Worm (Caenorhabditis elegans) whole organism, young adult: ENCODE measurements around the gene F49C5.11.
A peak's percentile ranks its signal among the peaks of the same experiment; 100 is the strongest.
"Not testable (repeated sequence)": the region's sequence is repeated elsewhere in the genome, so short reads cannot be mapped to it uniquely, and the experiment has no call there.

ENCODE experiments used
- B0019.2 ChIP-seq: fragments of 200-800 bp; sonication (Bioruptor generic); conservative IDR thresholded peaks from 2 replicates; pipeline ENCODE4 v1.3.6; 2022; ENCODE audit warnings: missing genetic modification reagents, missing genetic modification characterization, missing compliant biosample characterization
- B0261.1 ChIP-seq: sonication (generic microtip); optimal IDR thresholded peaks from 2 replicates; lab custom pipeline; 2016; ENCODE audit warnings: mild to moderate bottlenecking, missing genetic modification characterization, moderate library complexity, missing compliant biosample characterization
- B0336.3 ChIP-seq: fragments of 200-800 bp; sonication (Bioruptor generic); IDR thresholded peaks from 2 replicates; pipeline ENCODE4 v1.3.6; 2022; ENCODE audit warnings: missing genetic modification characterization, missing compliant biosample characterization
- C06A6.2 ChIP-seq: fragments of 200-800 bp; sonication (Bioruptor generic); conservative IDR thresholded peaks from 2 replicates; pipeline ENCODE4 v1.3.6; 2022; ENCODE audit warnings: missing genetic modification characterization, missing compliant biosample characterization
- F22D6.2 ChIP-seq: sonication (generic microtip); optimal IDR thresholded peaks from 2 replicates; lab custom pipeline; 2016; ENCODE audit warnings: mild to moderate bottlenecking, missing genetic modification characterization, missing compliant biosample characterization
- F23B12.7 ChIP-seq: sonication (generic microtip); optimal IDR thresholded peaks from 2 replicates; lab custom pipeline; 2017; ENCODE audit warnings: missing genetic modification characterization, mild to moderate bottlenecking, missing compliant biosample characterization, antibody characterized with exemption, moderate library complexity; ENCODE audit not compliant: insufficient read depth
- F49E8.2 ChIP-seq: sonication (generic microtip); optimal IDR thresholded peaks from 3 replicates; lab custom pipeline; 2017; ENCODE audit warnings: missing genetic modification characterization, mild to moderate bottlenecking, missing compliant biosample characterization, antibody characterized with exemption, moderate library complexity; ENCODE audit not compliant: insufficient read depth
- T26A5.8 ChIP-seq: sonication (generic microtip); optimal IDR thresholded peaks from 2 replicates; lab custom pipeline; 2016; ENCODE audit warnings: missing genetic modification characterization, missing compliant biosample characterization
- Y53F4B.3 ChIP-seq: fragments of 200-800 bp; sonication (Bioruptor generic); IDR thresholded peaks from 2 replicates; pipeline ENCODE4 v1.3.6; 2022; ENCODE audit warnings: missing genetic modification reagents, missing genetic modification characterization, missing compliant biosample characterization
- Y56A3A.18 ChIP-seq: fragments of 200-800 bp; sonication (Bioruptor generic); IDR thresholded peaks from 2 replicates; pipeline ENCODE4 v1.3.6; 2022; ENCODE audit warnings: missing genetic modification reagents, missing genetic modification characterization, missing compliant biosample characterization
- Y67H2A.10 ChIP-seq: fragments of 200-800 bp; sonication (Bioruptor generic); conservative IDR thresholded peaks from 2 replicates; pipeline ENCODE4 v1.3.6; 2022; ENCODE audit warnings: missing genetic modification reagents, missing genetic modification characterization, missing compliant biosample characterization
- atf-7 ChIP-seq: sonication (generic microtip); optimal IDR thresholded peaks from 2 replicates; lab custom pipeline; 2017; ENCODE audit warnings: mild to moderate bottlenecking, missing genetic modification characterization, missing compliant biosample characterization
- attf-3 ChIP-seq: fragments of 200-800 bp; sonication (Bioruptor generic); conservative IDR thresholded peaks from 2 replicates; pipeline ENCODE4 v1.3.6; 2022; ENCODE audit warnings: missing genetic modification reagents, missing genetic modification characterization, missing compliant biosample characterization
- ccch-3 ChIP-seq: fragments of 200-800 bp; sonication (Bioruptor generic); optimal IDR thresholded peaks from 2 replicates; lab custom pipeline; 2018; ENCODE audit warnings: mild to moderate bottlenecking, missing genetic modification characterization, missing compliant biosample characterization
- ceh-100 ChIP-seq: fragments of 200-800 bp; sonication (Bioruptor generic); IDR thresholded peaks from 2 replicates; pipeline ENCODE4 v1.3.6; 2022; ENCODE audit warnings: missing genetic modification reagents, missing genetic modification characterization, missing compliant biosample characterization
- dox-1 ChIP-seq: fragments of 200-800 bp; sonication (Bioruptor generic); IDR thresholded peaks from 2 replicates; pipeline ENCODE4 v1.3.6; 2022; ENCODE audit warnings: missing genetic modification reagents, missing genetic modification characterization, missing compliant biosample characterization
- dpl-1 ChIP-seq: fragments of 150-350 bp; optimal IDR thresholded peaks from 2 replicates; lab custom pipeline; 2014; ENCODE audit warnings: missing biosample characterization, missing genetic modification reagents, missing genetic modification characterization
- egl-44 ChIP-seq: fragments of 200-800 bp; sonication (Bioruptor generic); IDR thresholded peaks from 2 replicates; pipeline ENCODE4 v1.3.6; 2022; ENCODE audit warnings: missing genetic modification reagents, missing genetic modification characterization, missing compliant biosample characterization
- egrh-3 ChIP-seq: fragments of 200-800 bp; sonication (Bioruptor generic); IDR thresholded peaks from 2 replicates; pipeline ENCODE4 v1.3.6; 2022; ENCODE audit warnings: missing genetic modification reagents, missing genetic modification characterization, missing compliant biosample characterization
- hmg-1.2 ChIP-seq: fragments of 200-800 bp; sonication (Bioruptor generic); IDR thresholded peaks from 2 replicates; pipeline ENCODE4 v1.3.6; 2022; ENCODE audit warnings: missing genetic modification reagents, missing genetic modification characterization, missing compliant biosample characterization
- hrde-1 ChIP-seq: sonication (generic microtip); optimal IDR thresholded peaks from 2 replicates; lab custom pipeline; 2016; ENCODE audit warnings: missing genetic modification characterization, mild to moderate bottlenecking, missing compliant biosample characterization, moderate library complexity, missing genotype, missing genetic modification reagents, borderline replicate concordance
- lin-26 ChIP-seq: fragments of 200-800 bp; sonication (Bioruptor generic); IDR thresholded peaks from 2 replicates; pipeline ENCODE4 v1.3.6; 2022; ENCODE audit warnings: missing genetic modification reagents, missing genetic modification characterization, missing compliant biosample characterization
- lsl-1 ChIP-seq: fragments of 200-800 bp; sonication (Bioruptor generic); optimal IDR thresholded peaks from 2 replicates; lab custom pipeline; 2018; ENCODE audit warnings: mild to moderate bottlenecking, missing genetic modification characterization, moderate library complexity, missing compliant biosample characterization
- madf-10 ChIP-seq: sonication (generic microtip); optimal IDR thresholded peaks from 2 replicates; lab custom pipeline; 2016; ENCODE audit warnings: mild to moderate bottlenecking, missing genetic modification characterization, missing compliant biosample characterization
- madf-8 ChIP-seq: fragments of 200-800 bp; sonication (Bioruptor generic); conservative IDR thresholded peaks from 2 replicates; pipeline ENCODE4 v1.3.6; 2022; ENCODE audit warnings: missing genetic modification reagents, missing genetic modification characterization, missing compliant biosample characterization
- mcd-1 ChIP-seq: fragments of 200-800 bp; sonication (Bioruptor generic); IDR thresholded peaks from 2 replicates; pipeline ENCODE4 v1.3.6; 2022; ENCODE audit warnings: missing genetic modification reagents, missing genetic modification characterization, missing compliant biosample characterization
- mes-4 ChIP-seq: sonication (generic microtip); optimal IDR thresholded peaks from 2 replicates; lab custom pipeline; 2016; ENCODE audit warnings: missing genotype, missing genetic modification characterization, missing compliant biosample characterization
- rcor-1 ChIP-seq: fragments of 200-800 bp; sonication (Bioruptor generic); IDR thresholded peaks from 2 replicates; pipeline ENCODE4 v1.3.6; 2022; ENCODE audit warnings: missing genetic modification reagents, missing genetic modification characterization, missing compliant biosample characterization
- rpc-1 ChIP-seq, 2 experiments: fragments of 150-350 bp in 1 of 2; sonication (generic microtip) in 1 of 2; optimal IDR thresholded peaks; 2 replicates each; lab custom pipeline; 2014 to 2018; ENCODE audit warnings: missing biosample characterization in 1 of 2, missing genetic modification characterization in 1 of 2, missing genetic modification reagents in 1 of 2, missing genotype in 1 of 2
- snpc-1.1 ChIP-seq: sonication (generic microtip); optimal IDR thresholded peaks from 2 replicates; lab custom pipeline; 2017; ENCODE audit warnings: missing genetic modification characterization, mild to moderate bottlenecking, missing compliant biosample characterization, antibody characterized with exemption, moderate library complexity, missing genotype, missing genetic modification reagents; ENCODE audit not compliant: insufficient read depth
- snpc-3.4 ChIP-seq: sonication (generic microtip); optimal IDR thresholded peaks from 2 replicates; lab custom pipeline; 2017; ENCODE audit warnings: missing genetic modification characterization, mild to moderate bottlenecking, missing compliant biosample characterization, antibody characterized with exemption, moderate library complexity, missing genotype, missing genetic modification reagents
- tbp1 ChIP-seq: fragments of 200-800 bp; sonication (Bioruptor generic); optimal IDR thresholded peaks from 2 replicates; lab custom pipeline; 2018; ENCODE audit warnings: mild to moderate bottlenecking, missing genetic modification characterization, missing compliant biosample characterization
- tbx-9 ChIP-seq: sonication (generic microtip); optimal IDR thresholded peaks from 2 replicates; lab custom pipeline; 2016; ENCODE audit warnings: borderline replicate concordance, missing genetic modification characterization, inconsistent platforms, missing compliant biosample characterization
- zfh-2 ChIP-seq: fragments of 200-800 bp; sonication (Bioruptor generic); conservative IDR thresholded peaks from 2 replicates; pipeline ENCODE4 v1.3.6; 2022; ENCODE audit warnings: missing genetic modification reagents, missing genetic modification characterization, missing compliant biosample characterization
- ztf-22 ChIP-seq: fragments of 200-800 bp; sonication (Bioruptor generic); optimal IDR thresholded peaks from 2 replicates; lab custom pipeline; 2018; ENCODE audit warnings: mild to moderate bottlenecking, missing genetic modification characterization, moderate library complexity, missing compliant biosample characterization
- ztf-25 ChIP-seq: fragments of 200-800 bp; sonication (Bioruptor generic); IDR thresholded peaks from 2 replicates; pipeline ENCODE4 v1.3.6; 2022; ENCODE audit warnings: missing genetic modification reagents, missing genetic modification characterization, missing compliant biosample characterization
- ztf-28 ChIP-seq: fragments of 200-800 bp; sonication (Bioruptor generic); IDR thresholded peaks from 2 replicates; pipeline ENCODE4 v1.3.6; 2022; ENCODE audit warnings: missing genetic modification reagents, missing genetic modification characterization, missing compliant biosample characterization

Gene F49C5.11

DNA sequence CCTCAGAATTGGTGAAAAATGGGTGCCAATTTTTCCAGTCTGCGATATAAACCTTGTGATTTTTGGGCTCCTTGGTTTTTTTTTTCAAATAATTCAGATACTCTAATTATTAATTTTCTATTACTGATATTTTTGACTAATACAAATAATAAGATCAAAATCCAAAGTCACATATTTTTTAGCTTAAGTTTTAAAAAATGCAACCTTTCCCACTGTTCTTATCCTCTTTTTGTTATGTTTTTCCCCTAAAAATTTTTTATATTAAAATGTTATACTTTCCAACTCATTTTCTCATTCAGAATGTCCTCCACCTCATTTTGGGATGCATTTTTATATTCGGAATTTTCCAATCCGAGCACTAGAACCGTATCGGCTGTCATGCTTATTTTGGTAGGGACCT is 24.7 kb upstream of the F49C5.11 start, which contains the start of gene srx-120:
TSS of gene srx-120 (plus strand) at position 301 of the 400 bp plus-strand sequence.
- TF ChIP-seq ccch-3 (no peak), tbp1 (GFP tag; lab: Kevin White, UChicago) (no peak), madf-8 (GFP tag; lab: Robert Waterston, UW) (no peak), ztf-28 (GFP tag; lab: Robert Waterston, UW) (no peak), snpc-3.4 (tag; lab: Kevin White, UChicago) (no peak), zfh-2 (GFP tag; lab: Robert Waterston, UW) (no peak), dpl-1 (no peak)
- TF ChIP-seq, all 124 proteins: peak for 0

DNA sequence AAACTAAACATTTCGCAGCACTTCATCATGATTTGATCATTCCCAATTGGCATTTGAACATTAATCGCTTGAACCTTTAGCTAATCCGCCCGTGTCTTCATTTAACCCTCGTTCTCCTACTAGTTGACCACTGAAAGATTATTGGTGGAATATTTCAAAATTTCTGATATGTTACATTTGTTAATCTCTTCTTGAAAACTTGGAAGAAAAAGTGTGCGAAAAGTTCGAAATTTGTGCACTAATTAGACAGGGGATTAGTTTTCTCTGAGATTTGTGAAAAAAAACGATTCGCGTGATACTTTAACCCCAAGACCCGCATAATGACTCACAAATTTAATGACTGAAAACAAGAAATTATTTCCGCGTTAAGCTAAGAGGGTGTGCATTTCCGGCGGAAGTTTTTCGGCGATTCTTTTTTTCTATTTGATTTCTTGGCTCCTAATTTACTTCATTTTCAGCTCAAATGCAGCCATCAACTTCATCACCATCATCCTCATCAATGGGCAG is 20.3 kb upstream of the F49C5.11 start, which contains the start of gene nimk-1:
TSS of gene nimk-1 (plus strand) at position 457 of the 507 bp plus-strand sequence.
- TF ChIP-seq F22D6.2 (tag; lab: Kevin White, UChicago) (no peak), ztf-22 (GFP tag; lab: Kevin White, UChicago) (no peak), C06A6.2 (GFP tag; lab: Robert Waterston, UW) (no peak)

DNA sequence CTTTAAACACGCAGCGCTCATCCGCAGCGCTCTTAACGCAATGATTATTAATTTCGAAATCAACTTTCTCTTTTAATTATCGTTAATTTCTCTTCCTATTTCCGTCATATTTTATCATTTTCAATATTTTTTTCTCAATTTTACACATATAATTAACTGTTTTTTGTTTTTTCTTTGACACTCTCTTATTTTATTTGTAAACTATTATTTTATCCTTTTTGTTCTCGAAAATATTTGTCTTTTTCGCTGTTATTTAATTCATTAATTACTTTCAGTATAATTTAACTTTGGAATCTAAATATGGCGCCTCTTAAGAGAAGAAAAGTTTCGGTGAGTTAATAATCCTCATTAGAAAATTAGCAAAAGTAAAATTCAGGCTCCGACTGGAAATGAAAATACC is 19.5 kb upstream of the F49C5.11 start, which contains the start of gene F49C5.3:
TSS of gene F49C5.3 (plus strand) at position 301 of the 400 bp plus-strand sequence.
- not testable (repeated sequence) for TF ChIP-seq hmg-1.2 (GFP tag; lab: Robert Waterston, UW); tbx-9 (tag; lab: Kevin White, UChicago); ztf-25

DNA sequence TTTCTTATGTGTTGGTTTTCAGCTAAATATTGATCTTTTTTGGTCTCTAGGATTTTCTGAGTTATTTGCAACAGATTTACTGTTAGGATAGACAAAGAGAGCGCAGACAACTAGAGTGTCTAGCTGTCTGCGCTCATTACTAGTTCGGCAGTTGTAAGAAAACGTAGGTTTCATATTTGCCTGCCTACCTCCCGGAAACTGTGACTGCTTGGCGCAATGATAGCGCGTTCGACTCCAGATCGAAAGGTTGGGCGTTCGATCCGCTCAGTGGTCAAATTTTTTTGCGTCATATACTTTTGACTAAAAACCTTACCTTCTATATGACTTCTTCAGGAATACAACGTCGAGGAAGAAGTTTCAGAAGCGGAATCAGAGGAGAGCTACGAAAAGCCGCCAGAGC is 16.3 kb upstream of the F49C5.11 start:
- TF ChIP-seq B0261.1 (tag; lab: Kevin White, UChicago) (peak; percentile 57), Y53F4B.3 (GFP tag; lab: Robert Waterston, UW) (no peak), F23B12.7 (tag; lab: Kevin White, UChicago) (no peak), rpc-1 (optimal IDR thresholded peaks at IDR 0.05; lab: Kevin White, UChicago) (peak; percentile 46), rpc-1 (tag; optimal IDR thresholded peaks at IDR 0.05; lab: Kevin White, UChicago) (peak; percentile 69), tbp1 (GFP tag; lab: Kevin White, UChicago) (peak; percentile 80), egrh-3 (GFP tag; lab: Robert Waterston, UW) (no peak)

DNA sequence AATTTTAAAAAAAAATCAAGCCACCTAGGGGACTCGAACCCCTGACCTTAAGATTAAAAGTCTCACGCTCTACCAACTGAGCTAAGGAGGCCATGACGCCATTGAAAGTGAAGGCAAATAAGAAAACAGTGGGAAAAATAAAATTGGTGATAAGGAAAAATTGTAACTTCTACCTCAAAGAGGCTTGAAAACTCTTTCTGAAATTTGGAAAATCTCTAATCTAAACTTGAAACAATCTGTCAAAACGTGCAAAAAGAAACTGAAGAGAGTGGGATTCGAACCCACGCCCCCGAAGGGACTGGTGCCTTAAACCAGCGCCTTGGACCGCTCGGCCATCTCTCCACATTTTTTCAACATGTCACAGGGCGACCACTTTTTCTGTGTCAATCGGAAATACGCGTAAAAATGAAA is 14.0 kb upstream of the F49C5.11 start:
- peak; percentile 76 for TF ChIP-seq snpc-1.1 (tag; lab: Kevin White, UChicago)
- peak; percentile 17; the same call in 1 of the 2 replicates for TF ChIP-seq rcor-1
- peak; percentile 94 for TF ChIP-seq B0261.1 (tag; lab: Kevin White, UChicago)
- TF ChIP-seq attf-3 (GFP tag; lab: Robert Waterston, UW), result peak; percentile 57; the same call in 1 of the 2 replicates
- TF ChIP-seq ztf-28 (GFP tag; lab: Robert Waterston, UW), result 0 out of 2 replicates have a peak, but pooled peaks have one; percentile 42
- 0 out of 2 replicates have a peak, but pooled peaks have one; percentile 10 for TF ChIP-seq Y67H2A.10 (GFP tag; lab: Robert Waterston, UW)
- peak; percentile 76 for TF ChIP-seq F23B12.7 (tag; lab: Kevin White, UChicago)
- peak; percentile 90 for TF ChIP-seq lin-26 (GFP tag; lab: Robert Waterston, UW)
- TF ChIP-seq zfh-2 (GFP tag; lab: Robert Waterston, UW), result 0 out of 2 replicates have a peak, but pooled peaks have one; percentile 9
- TF ChIP-seq madf-10, result peak; percentile 39
- TF ChIP-seq atf-7 (tag; lab: Kevin White, UChicago), result peak; percentile 66
- TF ChIP-seq ceh-100 (GFP tag; lab: Robert Waterston, UW), result peak; percentile 56; the same call in 1 of the 2 replicates
- peak; percentile 64 for TF ChIP-seq hrde-1 (tag; lab: Kevin White, UChicago)
- TF ChIP-seq B0019.2 (GFP tag; lab: Robert Waterston, UW), result 0 out of 2 replicates have a peak, but pooled peaks have one; percentile 26
- TF ChIP-seq Y56A3A.18 (GFP tag; lab: Robert Waterston, UW), result 0 out of 2 replicates have a peak, but pooled peaks have one; percentile 81
- TF ChIP-seq egl-44, result 0 out of 2 replicates have a peak, but pooled peaks have one; percentile 64
- TF ChIP-seq mes-4 (tag; lab: Kevin White, UChicago), result peak; percentile 55
- peak; percentile 50; the same call in 1 of the 2 replicates for TF ChIP-seq mcd-1
- peak; percentile 80 for TF ChIP-seq dox-1 (GFP tag; lab: Robert Waterston, UW)
- TF ChIP-seq lsl-1 (GFP tag; lab: Kevin White, UChicago), result peak; percentile 48
- peak; percentile 30 for TF ChIP-seq T26A5.8 (tag; lab: Kevin White, UChicago)
- TF ChIP-seq F49E8.2 (tag; lab: Kevin White, UChicago), result peak; percentile 61
- peak; percentile 73 for TF ChIP-seq B0336.3 (GFP tag; lab: Robert Waterston, UW)
- peak; percentile 62; the same call in 1 of the 2 replicates for TF ChIP-seq hmg-1.2 (GFP tag; lab: Robert Waterston, UW)
